Fruit fly (Drosophila melanogaster) whole organism, embryonic: ENCODE data around the gene CG9837.

Source experiments
- Aef1 ChIP-seq: fragments of 200-800 bp; sonication (Bioruptor generic); IDR thresholded peaks from 3 replicates; pipeline ENCODE4 v1.3.6; 2022; ENCODE audit warnings: missing biosample characterization, missing genetic modification characterization
- B-H2 ChIP-seq: fragments of 200-800 bp; sonication (Bioruptor generic); optimal IDR thresholded peaks from 2 replicates; lab custom pipeline; 2018; ENCODE audit warnings: missing biosample characterization, mild to moderate bottlenecking, missing genetic modification characterization
- C15 ChIP-seq: fragments of 200-800 bp; sonication (Bioruptor generic); IDR thresholded peaks from 3 replicates; pipeline ENCODE4 v1.3.6; 2022; ENCODE audit warnings: missing biosample characterization, missing genetic modification characterization
- CG12236 ChIP-seq: fragments of 200-800 bp; sonication (Bioruptor generic); optimal IDR thresholded peaks from 2 replicates; lab custom pipeline; 2016; ENCODE audit warnings: missing biosample characterization, missing genetic modification characterization
- CG15011 ChIP-seq: fragments of 200-800 bp; sonication (Bioruptor generic); optimal IDR thresholded peaks from 3 replicates; lab custom pipeline; 2018; ENCODE audit warnings: missing biosample characterization, mild to moderate bottlenecking, missing genetic modification characterization
- CG16813 ChIP-seq: fragments of 200-800 bp; sonication (Bioruptor generic); IDR thresholded peaks from 3 replicates; pipeline ENCODE4 v1.3.6; 2022; ENCODE audit warnings: missing biosample characterization, missing genetic modification characterization; ENCODE audit not compliant: partially characterized antibody
- CG18011 ChIP-seq: fragments of 200-800 bp; sonication (Bioruptor generic); optimal IDR thresholded peaks from 2 replicates; lab custom pipeline; 2017; ENCODE audit warnings: missing biosample characterization, missing genetic modification characterization, mild to moderate bottlenecking, moderate library complexity, missing genotype
- CG2712 ChIP-seq: fragments of 200-800 bp; optimal IDR thresholded peaks from 3 replicates; lab custom pipeline; 2019; ENCODE audit warnings: missing biosample characterization, mild to moderate bottlenecking, missing genetic modification characterization, moderate library complexity
- CG30020 ChIP-seq: fragments of 200-800 bp; optimal IDR thresholded peaks from 2 replicates; lab custom pipeline; 2019; ENCODE audit warnings: missing biosample characterization, mild to moderate bottlenecking, missing genetic modification characterization, moderate library complexity
- CG31224 ChIP-seq: fragments of 200-800 bp; sonication (Bioruptor generic); IDR thresholded peaks from 2 replicates; pipeline ENCODE4 v1.3.6; 2022; ENCODE audit warnings: missing biosample characterization, missing genetic modification characterization
- CG4730 ChIP-seq: fragments of 200-800 bp; sonication (Bioruptor generic); IDR thresholded peaks from 2 replicates; pipeline ENCODE4 v1.3.6; 2022; ENCODE audit warnings: missing biosample characterization, missing genetic modification characterization
- CG6654 ChIP-seq: fragments of 200-800 bp; sonication (Bioruptor generic); optimal IDR thresholded peaks from 2 replicates; lab custom pipeline; 2017; ENCODE audit warnings: missing biosample characterization, mild to moderate bottlenecking, missing genetic modification characterization
- CG7556 ChIP-seq: fragments of 200-800 bp; sonication (Bioruptor generic); optimal IDR thresholded peaks from 2 replicates; lab custom pipeline; 2017; ENCODE audit warnings: missing biosample characterization, mild to moderate bottlenecking, missing genetic modification characterization
- CG7987 ChIP-seq: fragments of 200-800 bp; sonication (Bioruptor generic); optimal IDR thresholded peaks from 2 replicates; lab custom pipeline; 2018; ENCODE audit warnings: missing biosample characterization, mild to moderate bottlenecking, missing genetic modification characterization, moderate library complexity
- CG8944 ChIP-seq: fragments of 200-800 bp; sonication (Bioruptor generic); optimal IDR thresholded peaks from 3 replicates; lab custom pipeline; 2016; ENCODE audit warnings: missing biosample characterization, missing genetic modification characterization
- CG9437 ChIP-seq: fragments of 200-800 bp; sonication (Bioruptor generic); optimal IDR thresholded peaks from 2 replicates; lab custom pipeline; 2018; ENCODE audit warnings: missing biosample characterization, mild to moderate bottlenecking, missing genetic modification characterization
- Doc2 ChIP-seq: fragments of 200-800 bp; sonication (Bioruptor generic); IDR thresholded peaks from 2 replicates; pipeline ENCODE4 v1.3.6; 2022; ENCODE audit warnings: missing biosample characterization, missing genetic modification characterization
- E2f2 ChIP-seq: fragments of 200-800 bp; sonication (Bioruptor generic); IDR thresholded peaks from 2 replicates; pipeline ENCODE4 v1.3.6; 2022; ENCODE audit warnings: missing biosample characterization, missing genetic modification characterization
- GATAe ChIP-seq: fragments of 200-800 bp; sonication (Bioruptor generic); conservative IDR thresholded peaks from 2 replicates; pipeline ENCODE4 v1.3.6; 2022; ENCODE audit warnings: missing biosample characterization, missing genetic modification characterization
- H2.0 ChIP-seq: fragments of 200-800 bp; sonication (Bioruptor generic); IDR thresholded peaks from 2 replicates; pipeline ENCODE4 v1.3.6; 2022; ENCODE audit warnings: missing biosample characterization, missing genetic modification characterization
- Jarid2 ChIP-seq: fragments of 200-800 bp; sonication (Bioruptor generic); optimal IDR thresholded peaks from 3 replicates; lab custom pipeline; 2017; ENCODE audit warnings: mild to moderate bottlenecking, missing biosample characterization, missing genetic modification reagents, missing genetic modification characterization
- Myb ChIP-seq: fragments of 200-800 bp; sonication (Bioruptor generic); optimal IDR thresholded peaks from 2 replicates; lab custom pipeline; 2016; ENCODE audit warnings: missing biosample characterization, missing genetic modification characterization
- Neu2 ChIP-seq: fragments of 200-800 bp; sonication (Bioruptor generic); optimal IDR thresholded peaks from 3 replicates; lab custom pipeline; 2016; ENCODE audit warnings: missing biosample characterization, missing genetic modification characterization, borderline replicate concordance
- NfI ChIP-seq: fragments of 200-800 bp; sonication (Bioruptor generic); optimal IDR thresholded peaks from 3 replicates; lab custom pipeline; 2018; ENCODE audit warnings: missing biosample characterization, mild to moderate bottlenecking, missing genetic modification characterization, moderate library complexity
- Usf ChIP-seq: fragments of 200-800 bp; sonication (Bioruptor generic); optimal IDR thresholded peaks from 2 replicates; lab custom pipeline; 2017; ENCODE audit warnings: missing genotype, missing biosample characterization, missing genetic modification characterization
- bigmax ChIP-seq: fragments of 200-800 bp; sonication (Bioruptor generic); optimal IDR thresholded peaks from 2 replicates; lab custom pipeline; 2018; ENCODE audit warnings: missing biosample characterization, mild to moderate bottlenecking, missing genetic modification characterization
- cad ChIP-seq: fragments of >200 bp; optimal IDR thresholded peaks from 2 replicates; lab custom pipeline; 2017; ENCODE audit warnings: missing biosample characterization, missing genetic modification characterization
- cas ChIP-seq: fragments of 200-800 bp; sonication (Bioruptor generic); IDR thresholded peaks from 2 replicates; pipeline ENCODE4 v1.3.6; 2022; ENCODE audit warnings: missing biosample characterization, missing genetic modification characterization
- cwo ChIP-seq: fragments of 200-800 bp; sonication (Bioruptor generic); optimal IDR thresholded peaks from 3 replicates; lab custom pipeline; 2017; ENCODE audit warnings: missing biosample characterization, missing genetic modification characterization, mild to moderate bottlenecking, moderate library complexity, missing genetic modification reagents
- da ChIP-seq: fragments of 200-800 bp; sonication (Bioruptor generic); optimal IDR thresholded peaks from 2 replicates; lab custom pipeline; 2016; ENCODE audit warnings: missing biosample characterization, missing genetic modification characterization
- emc ChIP-seq: fragments of 200-800 bp; sonication (Bioruptor generic); optimal IDR thresholded peaks from 2 replicates; lab custom pipeline; 2016; ENCODE audit warnings: missing biosample characterization, missing genetic modification characterization
- ems ChIP-seq: fragments of 200-800 bp; sonication (Bioruptor generic); optimal IDR thresholded peaks from 3 replicates; lab custom pipeline; 2016; ENCODE audit warnings: missing biosample characterization, missing genetic modification characterization
- grau ChIP-seq: fragments of 200-800 bp; optimal IDR thresholded peaks from 3 replicates; lab custom pipeline; 2019; ENCODE audit warnings: missing biosample characterization, mild to moderate bottlenecking, missing genetic modification characterization, moderate library complexity
- ken ChIP-seq: fragments of 200-800 bp; sonication (Bioruptor generic); IDR thresholded peaks from 3 replicates; pipeline ENCODE4 v1.3.6; 2022; ENCODE audit warnings: missing biosample characterization, missing genetic modification characterization
- kni ChIP-seq: fragments of 200-800 bp; sonication (Bioruptor generic); optimal IDR thresholded peaks from 3 replicates; lab custom pipeline; 2017; ENCODE audit warnings: mild to moderate bottlenecking, missing biosample characterization, missing genetic modification reagents, missing genetic modification characterization
- luna ChIP-seq: fragments of 200-800 bp; sonication (Bioruptor generic); optimal IDR thresholded peaks from 2 replicates; lab custom pipeline; 2016; ENCODE audit warnings: missing biosample characterization, missing genetic modification characterization
- mam ChIP-seq: fragments of 200-800 bp; sonication (Bioruptor generic); optimal IDR thresholded peaks from 3 replicates; lab custom pipeline; 2016; ENCODE audit warnings: missing biosample characterization, missing genetic modification characterization
- nerfin-1 ChIP-seq: fragments of 200-800 bp; sonication (Bioruptor generic); optimal IDR thresholded peaks from 3 replicates; lab custom pipeline; 2019; ENCODE audit warnings: missing biosample characterization, mild to moderate bottlenecking, missing genetic modification characterization, moderate library complexity
- pan ChIP-seq, 4 experiments: fragments of >200 bp in 3 of 4; fragments of 200-800 bp in 1 of 4; sonication (Bioruptor generic) in 1 of 4; optimal IDR thresholded peaks in 3 of 4; IDR thresholded peaks in 1 of 4; 2 replicates each; pipeline versions ENCODE4 v1.3.6 to Lab custom; 2017 to 2022; ENCODE audit warnings: missing biosample characterization in 2 of 4, missing genetic modification characterization in 2 of 4, mixed read lengths in 1 of 4
- pho ChIP-seq: fragments of 200-800 bp; sonication (Bioruptor generic); optimal IDR thresholded peaks from 2 replicates; lab custom pipeline; 2016; ENCODE audit warnings: missing biosample characterization, missing genetic modification characterization
- prd ChIP-seq, 3 experiments: fragments of >200 bp in 2 of 3; fragments of 200-800 bp in 1 of 3; sonication (Bioruptor generic) in 1 of 3; optimal IDR thresholded peaks in 2 of 3; IDR thresholded peaks in 1 of 3; 2 replicates in 2 of 3; 3 replicates in 1 of 3; pipeline versions ENCODE4 v1.3.6 to Lab custom; 2017 to 2022; ENCODE audit warnings: missing biosample characterization in 1 of 3, missing genetic modification characterization in 1 of 3
- psq ChIP-seq: fragments of 200-800 bp; sonication (Bioruptor generic); optimal IDR thresholded peaks from 2 replicates; lab custom pipeline; 2017; ENCODE audit warnings: missing biosample characterization, missing genetic modification characterization
- sc ChIP-seq, 3 experiments: fragments of >200 bp in 2 of 3; fragments of 200-800 bp in 1 of 3; sonication (Bioruptor generic) in 1 of 3; optimal IDR thresholded peaks; 2 replicates in 2 of 3; 3 replicates in 1 of 3; lab custom pipeline; 2017; ENCODE audit warnings: mild to moderate bottlenecking in 1 of 3, missing biosample characterization in 1 of 3, missing genetic modification characterization in 1 of 3, missing genetic modification reagents in 1 of 3
- sim ChIP-seq: fragments of 200-800 bp; sonication (Bioruptor generic); IDR thresholded peaks from 2 replicates; pipeline ENCODE4 v1.3.6; 2022; ENCODE audit warnings: missing biosample characterization, missing genetic modification characterization
- slou ChIP-seq: fragments of 200-800 bp; sonication (Bioruptor generic); optimal IDR thresholded peaks from 3 replicates; lab custom pipeline; 2016; ENCODE audit warnings: missing biosample characterization, missing genetic modification characterization
- sr ChIP-seq: fragments of 200-800 bp; sonication (Bioruptor generic); IDR thresholded peaks from 3 replicates; pipeline ENCODE4 v1.3.6; 2022; ENCODE audit warnings: missing biosample characterization, missing genetic modification characterization
- stc ChIP-seq: fragments of 200-800 bp; sonication (Bioruptor generic); IDR thresholded peaks from 2 replicates; pipeline ENCODE4 v1.3.6; 2022; ENCODE audit warnings: missing biosample characterization, missing genetic modification characterization
- tll ChIP-seq, 2 experiments: fragments of 200-800 bp in 1 of 2; fragments of >200 bp in 1 of 2; sonication (Bioruptor generic) in 1 of 2; optimal IDR thresholded peaks; 2 replicates each; lab custom pipeline; 2017 to 2019; ENCODE audit warnings: missing biosample characterization in 2 of 2, missing genetic modification characterization in 2 of 2, mild to moderate bottlenecking in 1 of 2, moderate library complexity in 1 of 2
- usp ChIP-seq: fragments of >200 bp; optimal IDR thresholded peaks from 2 replicates; lab custom pipeline; 2017; ENCODE audit warnings: missing biosample characterization, missing genetic modification characterization
- wek ChIP-seq: fragments of 200-800 bp; sonication (Bioruptor generic); optimal IDR thresholded peaks from 3 replicates; lab custom pipeline; 2018; ENCODE audit warnings: missing biosample characterization, mild to moderate bottlenecking, missing genetic modification characterization, moderate library complexity

CG9837 gene

DNA sequence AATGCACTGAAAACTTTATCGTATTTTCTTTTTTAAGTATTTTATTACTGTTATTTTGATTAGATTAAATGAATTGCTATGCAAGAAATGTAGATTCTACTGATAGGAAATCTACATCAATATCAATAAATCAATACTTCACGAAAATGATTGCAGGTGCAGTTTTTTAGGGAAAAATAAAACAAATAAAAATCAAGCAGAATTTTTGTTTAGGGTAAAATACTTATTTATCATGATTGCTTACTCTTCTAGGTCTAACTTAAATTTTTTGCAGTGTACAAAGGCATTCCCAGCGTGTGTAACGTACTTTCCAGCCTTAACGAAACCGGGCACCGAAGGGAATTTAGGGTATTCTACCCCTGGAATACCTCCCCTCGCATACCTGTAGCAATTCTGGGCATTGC lies 4.9 kb downstream of the CG9837 start (continued):
- no peak for TF ChIP-seq pan (optimal IDR thresholded peaks at IDR 0.05; lab: Kevin White, UChicago)
- peak in 1 of 2 experiments; percentile 67 for TF ChIP-seq pan (GFP tag; optimal IDR thresholded peaks at IDR 0.05 in 1 of 2, IDR thresholded peaks at IDR 0.05 in 1 of 2)
- no peak for TF ChIP-seq usp (GFP tag; lab: Kevin White, UChicago)
- TF ChIP-seq prd (optimal IDR thresholded peaks at IDR 0.05; lab: Kevin White, UChicago) = no peak
- peak; percentile 87 for TF ChIP-seq prd (GFP tag; IDR thresholded peaks at IDR 0.05; lab: Robert Waterston, UW)
- TF ChIP-seq slou (GFP tag; lab: Kevin White, UChicago) = peak; percentile 41
- TF ChIP-seq CG6654 = peak; percentile 22
- TF ChIP-seq grau (tag; lab: Kevin White, UChicago) = peak; percentile 79
- TF ChIP-seq cas (GFP tag; lab: Robert Waterston, UW) = no peak
- peak; percentile 61 for TF ChIP-seq CG12236 (GFP tag; lab: Kevin White, UChicago)
- no peak for TF ChIP-seq sim (GFP tag; lab: Robert Waterston, UW)
- no peak for TF ChIP-seq CG16813
- TF ChIP-seq cwo (GFP tag; lab: Kevin White, UChicago) = peak; percentile 8
- no peak for TF ChIP-seq kni (GFP tag; lab: Kevin White, UChicago)
- TF ChIP-seq Myb (GFP tag; lab: Kevin White, UChicago) = peak; percentile 2
- TF ChIP-seq luna (GFP tag; lab: Kevin White, UChicago) = no peak
- TF ChIP-seq pho (GFP tag; lab: Kevin White, UChicago) = no peak
- TF ChIP-seq tll (GFP tag; optimal IDR thresholded peaks at IDR 0.05; lab: Kevin White, UChicago) = peak in 1 of 2 experiments; percentile 98
- TF ChIP-seq GATAe (GFP tag; lab: Robert Waterston, UW) = no peak
- no peak for TF ChIP-seq CG4730 (GFP tag; lab: Robert Waterston, UW)
- TF ChIP-seq stc (GFP tag; lab: Robert Waterston, UW) = no peak
- peak; percentile 74 for TF ChIP-seq da (GFP tag; lab: Kevin White, UChicago)
- no peak for TF ChIP-seq Doc2
- TF ChIP-seq H2.0 (GFP tag; lab: Robert Waterston, UW) = peak; percentile 53
- TF ChIP-seq bigmax (GFP tag; lab: Kevin White, UChicago) = no peak
- TF ChIP-seq NfI = peak; percentile 32
- TF ChIP-seq C15 (GFP tag; lab: Robert Waterston, UW) = no peak
- TF ChIP-seq sc (optimal IDR thresholded peaks at IDR 0.05; lab: Kevin White, UChicago) = no peak
- TF ChIP-seq sc (GFP tag; optimal IDR thresholded peaks at IDR 0.05; lab: Kevin White, UChicago) = peak; percentile 81
- no peak for TF ChIP-seq B-H2 (GFP tag; lab: Kevin White, UChicago)
- TF ChIP-seq CG18011 (GFP tag; lab: Kevin White, UChicago) = no peak
- TF ChIP-seq Jarid2 (GFP tag; lab: Kevin White, UChicago) = no peak
- TF ChIP-seq sr (GFP tag; lab: Robert Waterston, UW) = no peak
- TF ChIP-seq CG8944 (GFP tag; lab: Kevin White, UChicago) = peak; percentile 54
- no peak for TF ChIP-seq wek (GFP tag; lab: Kevin White, UChicago)
- no peak for TF ChIP-seq cad (GFP tag; lab: Kevin White, UChicago)
- peak; percentile 11 for TF ChIP-seq mam
- peak; percentile 60 for TF ChIP-seq CG30020 (tag; lab: Kevin White, UChicago)
- TF ChIP-seq ems (GFP tag; lab: Kevin White, UChicago) = no peak
- no peak for TF ChIP-seq psq (GFP tag; lab: Kevin White, UChicago)
- no peak for TF ChIP-seq CG7987 (GFP tag; lab: Kevin White, UChicago)
- peak; percentile 94 for TF ChIP-seq CG2712 (tag; lab: Kevin White, UChicago)
- peak; percentile 86 for TF ChIP-seq CG7556
- TF ChIP-seq Neu2 (GFP tag; lab: Kevin White, UChicago) = peak; percentile 25
- TF ChIP-seq CG15011 (GFP tag; lab: Kevin White, UChicago) = no peak
- TF ChIP-seq CG31224 (GFP tag; lab: Robert Waterston, UW) = 0 out of 2 replicates have a peak, but pooled peaks have one; percentile 38
- peak; percentile 83 for TF ChIP-seq nerfin-1 (tag; lab: Kevin White, UChicago)
- peak; percentile 77 for TF ChIP-seq Usf (GFP tag; lab: Kevin White, UChicago)
- no peak for TF ChIP-seq E2f2 (GFP tag; lab: Robert Waterston, UW)
- TF ChIP-seq CG9437 (GFP tag; lab: Kevin White, UChicago) = peak; percentile 44
- TF ChIP-seq Aef1 (GFP tag; lab: Robert Waterston, UW) = no peak
- TF ChIP-seq ken = no peak
- TF ChIP-seq emc (GFP tag; lab: Kevin White, UChicago) = no peak
